Fruit fly (Drosophila melanogaster): Measurements from ENCODE around the gene CG13287.

Gene CG13287

DNA sequence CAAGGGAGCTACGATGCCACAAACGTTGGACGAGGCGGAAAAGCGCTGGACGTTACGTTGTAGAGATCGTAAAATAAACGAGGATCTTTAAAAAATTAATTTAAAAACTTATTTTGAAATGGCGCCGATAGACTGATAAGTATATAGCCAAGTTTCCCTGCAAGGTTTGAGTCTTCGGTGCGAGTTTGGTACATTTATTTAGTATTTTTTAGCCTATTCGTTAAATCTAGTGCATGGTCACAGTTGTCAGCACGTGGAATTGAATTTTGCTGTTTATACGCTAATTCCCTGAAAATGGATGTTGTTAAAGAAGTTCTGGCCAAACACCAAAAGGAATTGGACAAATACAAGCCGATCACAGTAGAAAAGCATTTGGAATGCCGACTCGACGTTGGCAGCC lies 17.2 kb downstream of the CG13287 start, which contains the start of gene CG32409 (continued):
- 0 out of 2 replicates have a peak, but pooled peaks have one; percentile 7 for TF ChIP-seq ssp (GFP tag; IDR thresholded peaks at IDR 0.05)
- peak; percentile 54 for TF ChIP-seq MESR4 (GFP tag; optimal IDR thresholded peaks at IDR 0.05)
- TF ChIP-seq Hr39 (optimal IDR thresholded peaks at IDR 0.05), result no peak
- TF ChIP-seq shn (GFP tag; optimal IDR thresholded peaks at IDR 0.05), result no peak
- TF ChIP-seq CG34376 (GFP tag; optimal IDR thresholded peaks at IDR 0.05), result no peak
- no peak for TF ChIP-seq CG33557 (GFP tag; optimal IDR thresholded peaks at IDR 0.05)

- TF ChIP-seq eve (GFP tag; optimal IDR thresholded peaks at IDR 0.05) (no peak), fru (optimal IDR thresholded peaks at IDR 0.05) (no peak), toy (GFP tag; IDR thresholded peaks at IDR 0.05) (no peak), CG34224 (GFP tag; IDR thresholded peaks at IDR 0.05; ENCODE audit: partially characterized antibody) (no peak), CG18619 (GFP tag; optimal IDR thresholded peaks at IDR 0.05) (no peak), cwo (GFP tag; optimal IDR thresholded peaks at IDR 0.05) (no peak), ash1 (GFP tag; optimal IDR thresholded peaks at IDR 0.05) (no peak), en (GFP tag; optimal IDR thresholded peaks at IDR 0.05) (no peak), Trl (optimal IDR thresholded peaks at IDR 0.05) (peak in 1 of 2 experiments; percentile 25), Trl (GFP tag; optimal IDR thresholded peaks at IDR 0.05) (no peak), cg (GFP tag; optimal IDR thresholded peaks at IDR 0.05) (no peak), pnt (GFP tag; optimal IDR thresholded peaks at IDR 0.05) (no peak), maf-S (GFP tag; optimal IDR thresholded peaks at IDR 0.05) (no peak), YL-1 (GFP tag; optimal IDR thresholded peaks at IDR 0.05) (no peak), crp (GFP tag; optimal IDR thresholded peaks at IDR 0.05) (no peak), unc-4 (GFP tag; IDR thresholded peaks at IDR 0.05; ENCODE audit: partially characterized antibody) (0 out of 2 replicates have a peak, but pooled peaks have one; percentile 17), Vsx1 (GFP tag; optimal IDR thresholded peaks at IDR 0.05) (no peak), wek (GFP tag; optimal IDR thresholded peaks at IDR 0.05) (no peak), CG16863 (GFP tag; optimal IDR thresholded peaks at IDR 0.05) (no peak), CG30403 (GFP tag; optimal IDR thresholded peaks at IDR 0.05) (no peak), onecut (GFP tag; IDR thresholded peaks at IDR 0.05) (peak; percentile 84), Jarid2 (GFP tag; optimal IDR thresholded peaks at IDR 0.05) (peak; percentile 64), sob (GFP tag; IDR thresholded peaks at IDR 0.05) (peak; percentile 35; the same call in 1 of the 2 replicates), ase (GFP tag; IDR thresholded peaks at IDR 0.05) (0 out of 3 replicates have a peak, but pooled peaks have one; percentile 20), ttk (GFP tag; IDR thresholded peaks at IDR 0.05) (no peak), nom (GFP tag; optimal IDR thresholded peaks at IDR 0.05) (no peak), CG10366 (GFP tag; IDR thresholded peaks at IDR 0.05) (no peak), inv (GFP tag; IDR thresholded peaks at IDR 0.05; ENCODE audit: partially characterized antibody) (no peak), CG4820 (GFP tag; optimal IDR thresholded peaks at IDR 0.05) (no peak), jing (GFP tag; optimal IDR thresholded peaks at IDR 0.05) (no peak), Dbx (GFP tag; IDR thresholded peaks at IDR 0.05) (0 out of 3 replicates have a peak, but pooled peaks have one; percentile 23), peb (GFP tag; IDR thresholded peaks at IDR 0.05) (no peak), Gsc (GFP tag; IDR thresholded peaks at IDR 0.05) (no peak), jigr1 (GFP tag; IDR thresholded peaks at IDR 0.05) (no peak), NFAT (GFP tag; IDR thresholded peaks at IDR 0.05) (no peak), CG8944 (GFP tag; optimal IDR thresholded peaks at IDR 0.05) (no peak), lilli (GFP tag; optimal IDR thresholded peaks at IDR 0.05) (no peak), dysf (GFP tag; IDR thresholded peaks at IDR 0.05) (no peak), CG17568 (GFP tag; optimal IDR thresholded peaks at IDR 0.05) (no peak), ems (GFP tag; optimal IDR thresholded peaks at IDR 0.05) (no peak), Drgx (GFP tag; IDR thresholded peaks at IDR 0.05) (peak; percentile 29; the same call in 1 of the 2 replicates), CG4424 (GFP tag; optimal IDR thresholded peaks at IDR 0.05) (no peak), scrt (GFP tag; optimal IDR thresholded peaks at IDR 0.05) (no peak), kay (GFP tag; optimal IDR thresholded peaks at IDR 0.05) (peak; percentile 44)
These were observed 20.2 kb downstream of the CG13287 start, which contains the start of gene QC for dm6 chr3L:5902189-5902765. QC (minus strand) TSS chr3L:5902456.

Data from whole organism, embryonic.